Fruit fly (Drosophila melanogaster) whole organism, adult: ENCODE results near the gene trio.

Experiments used
- Clk ChIP-seq: fragments of 200-800 bp; sonication (Bioruptor generic); optimal IDR thresholded peaks from 2 replicates; lab custom pipeline; 2017; ENCODE audit warnings: missing biosample characterization, missing genetic modification characterization
- Hr96 ChIP-seq: fragments of 200-800 bp; sonication (Bioruptor generic); optimal IDR thresholded peaks from 2 replicates; lab custom pipeline; 2016; ENCODE audit warnings: missing biosample characterization, missing genetic modification characterization
- Mnt ChIP-seq: fragments of 200-800 bp; sonication (Bioruptor generic); optimal IDR thresholded peaks from 2 replicates; lab custom pipeline; 2016; ENCODE audit warnings: missing biosample characterization, mild to moderate bottlenecking, missing genetic modification characterization
- kay ChIP-seq: fragments of 200-800 bp; sonication (Bioruptor generic); peaks from one replicate; lab custom pipeline; 2016; ENCODE audit warnings: missing biosample characterization, missing genetic modification characterization, borderline replicate concordance
- pad ChIP-seq: fragments of 200-800 bp; sonication (Bioruptor generic); optimal IDR thresholded peaks from 3 replicates; lab custom pipeline; 2017; ENCODE audit warnings: missing biosample characterization, missing genetic modification characterization, mild to moderate bottlenecking, moderate library complexity, missing genetic modification reagents
- tj ChIP-seq: fragments of 200-800 bp; sonication (Bioruptor generic); optimal IDR thresholded peaks from 3 replicates; lab custom pipeline; 2017; ENCODE audit warnings: missing biosample characterization, mild to moderate bottlenecking, missing genetic modification characterization, moderate library complexity

DNA sequence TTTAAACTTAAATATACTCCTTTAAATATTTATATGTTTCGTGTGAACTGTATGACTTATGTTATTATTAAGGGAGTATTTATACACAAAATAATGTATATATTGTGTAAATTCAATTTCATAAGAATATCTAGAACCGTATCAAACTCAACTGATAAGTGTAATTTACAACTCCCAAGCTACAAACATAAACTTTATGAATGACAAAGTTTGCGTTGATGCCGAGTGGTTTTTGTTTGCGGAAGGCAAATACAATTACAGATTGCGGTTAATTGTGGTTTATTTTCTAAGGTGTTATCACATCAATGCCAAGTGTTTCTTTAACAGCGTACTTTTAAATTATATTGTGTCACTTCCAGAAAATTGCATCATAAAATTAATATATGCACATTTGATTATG is 74.1 kb downstream of the trio start:
- peak; percentile 67 for TF ChIP-seq kay (GFP tag; lab: Kevin White, UChicago)
- TF ChIP-seq Hr96 (GFP tag; lab: Kevin White, UChicago) = no peak
- no peak for TF ChIP-seq Clk (GFP tag; lab: Kevin White, UChicago)
- no peak for TF ChIP-seq Mnt (GFP tag; lab: Kevin White, UChicago)
- no peak for TF ChIP-seq tj
- no peak for TF ChIP-seq pad (GFP tag; lab: Kevin White, UChicago)
